Fruit fly (Drosophila melanogaster) whole organism, embryonic: ENCODE data around the gene CG42393.
A peak's percentile ranks its signal among the peaks of the same experiment; 100 is the strongest.

Experiments used
- Aef1 ChIP-seq: fragments of 200-800 bp; sonication (Bioruptor generic); IDR thresholded peaks from 3 replicates; pipeline ENCODE4 v1.3.6; 2022; ENCODE audit warnings: missing biosample characterization, missing genetic modification characterization
- CG11560 ChIP-seq: fragments of 200-800 bp; sonication (Bioruptor generic); IDR thresholded peaks from 3 replicates; pipeline ENCODE4 v1.3.6; 2022; ENCODE audit warnings: missing biosample characterization, missing genetic modification characterization
- CG11695 ChIP-seq: fragments of 200-800 bp; sonication (Bioruptor generic); IDR thresholded peaks from 3 replicates; pipeline ENCODE4 v1.3.6; 2022; ENCODE audit warnings: missing biosample characterization, missing genetic modification characterization
- CG13287 ChIP-seq: fragments of 200-800 bp; sonication (Bioruptor generic); IDR thresholded peaks from 2 replicates; pipeline ENCODE4 v1.3.6; 2022; ENCODE audit warnings: missing biosample characterization, missing genetic modification characterization; ENCODE audit not compliant: partially characterized antibody
- CG13775 ChIP-seq: fragments of 200-800 bp; sonication (Bioruptor generic); optimal IDR thresholded peaks from 3 replicates; lab custom pipeline; 2017; ENCODE audit warnings: missing biosample characterization, mild to moderate bottlenecking, missing genetic modification characterization
- CG14965 ChIP-seq: fragments of 200-800 bp; sonication (Bioruptor generic); optimal IDR thresholded peaks from 2 replicates; lab custom pipeline; 2016; ENCODE audit warnings: missing biosample characterization, missing genetic modification characterization, borderline replicate concordance
- CG15073 ChIP-seq: fragments of 200-800 bp; sonication (Bioruptor generic); optimal IDR thresholded peaks from 2 replicates; lab custom pipeline; 2016; ENCODE audit warnings: missing biosample characterization, missing genetic modification characterization
- CG1647 ChIP-seq: fragments of 200-800 bp; sonication (Bioruptor generic); optimal IDR thresholded peaks from 3 replicates; lab custom pipeline; 2016; ENCODE audit warnings: missing biosample characterization, missing genetic modification characterization
- CG17186 ChIP-seq: fragments of 200-800 bp; sonication (Bioruptor generic); optimal IDR thresholded peaks from 3 replicates; lab custom pipeline; 2017; ENCODE audit warnings: missing biosample characterization, missing genetic modification reagents, missing genetic modification characterization
- CG2129 ChIP-seq: fragments of 200-800 bp; sonication (Bioruptor generic); IDR thresholded peaks from 2 replicates; pipeline ENCODE4 v1.3.6; 2022; ENCODE audit warnings: missing biosample characterization, missing genetic modification characterization; ENCODE audit not compliant: partially characterized antibody
- CG2202 ChIP-seq: fragments of 200-800 bp; sonication (Bioruptor generic); optimal IDR thresholded peaks from 2 replicates; lab custom pipeline; 2018; ENCODE audit warnings: missing biosample characterization, mild to moderate bottlenecking, missing genetic modification characterization
- CG30403 ChIP-seq: fragments of 200-800 bp; sonication (Bioruptor generic); optimal IDR thresholded peaks from 3 replicates; lab custom pipeline; 2016; ENCODE audit warnings: missing biosample characterization, missing genetic modification characterization
- CG3281 ChIP-seq: fragments of 200-800 bp; sonication (Bioruptor generic); optimal IDR thresholded peaks from 3 replicates; lab custom pipeline; 2017; ENCODE audit warnings: missing biosample characterization, mild to moderate bottlenecking, missing genetic modification characterization
- CG3995 ChIP-seq: fragments of 200-800 bp; sonication (Bioruptor generic); optimal IDR thresholded peaks from 3 replicates; lab custom pipeline; 2016; ENCODE audit warnings: missing biosample characterization, missing genetic modification characterization
- CG4707 ChIP-seq: fragments of 200-800 bp; sonication (Bioruptor generic); optimal IDR thresholded peaks from 2 replicates; lab custom pipeline; 2018; ENCODE audit warnings: missing biosample characterization, mild to moderate bottlenecking, missing genetic modification characterization, moderate library complexity
- CG6765 ChIP-seq: fragments of 200-800 bp; sonication (Bioruptor generic); optimal IDR thresholded peaks from 3 replicates; lab custom pipeline; 2017; ENCODE audit warnings: missing biosample characterization, mild to moderate bottlenecking, missing genetic modification characterization
- CG6791 ChIP-seq: fragments of 200-800 bp; sonication (Bioruptor generic); IDR thresholded peaks from 3 replicates; pipeline ENCODE4 v1.3.6; 2022; ENCODE audit warnings: missing biosample characterization, missing genetic modification characterization; ENCODE audit not compliant: partially characterized antibody
- CG6854 ChIP-seq: fragments of 200-800 bp; sonication (Bioruptor generic); optimal IDR thresholded peaks from 3 replicates; lab custom pipeline; 2017; ENCODE audit warnings: missing biosample characterization, mild to moderate bottlenecking, missing genetic modification characterization
- CG7745 ChIP-seq: fragments of 200-800 bp; sonication (Bioruptor generic); optimal IDR thresholded peaks from 2 replicates; lab custom pipeline; 2018; ENCODE audit warnings: missing biosample characterization, mild to moderate bottlenecking, missing genetic modification characterization, moderate library complexity
- CG8765 ChIP-seq: fragments of 200-800 bp; sonication (Bioruptor generic); IDR thresholded peaks from 2 replicates; pipeline ENCODE4 v1.3.6; 2022; ENCODE audit warnings: missing biosample characterization, missing genetic modification characterization
- Camta ChIP-seq: fragments of 200-800 bp; sonication (Bioruptor generic); optimal IDR thresholded peaks from 2 replicates; lab custom pipeline; 2016; ENCODE audit warnings: missing biosample characterization, missing genetic modification characterization
- Deaf1 ChIP-seq: fragments of 200-800 bp; optimal IDR thresholded peaks from 3 replicates; lab custom pipeline; 2019; ENCODE audit warnings: missing biosample characterization, mild to moderate bottlenecking, missing genetic modification characterization, moderate library complexity
- Dip3 ChIP-seq: fragments of 200-800 bp; sonication (Bioruptor generic); optimal IDR thresholded peaks from 3 replicates; lab custom pipeline; 2016; ENCODE audit warnings: missing biosample characterization, missing genetic modification characterization
- Dref ChIP-seq: fragments of 200-800 bp; sonication (Bioruptor generic); IDR thresholded peaks from 2 replicates; pipeline ENCODE4 v1.3.6; 2022; ENCODE audit warnings: missing biosample characterization, missing genetic modification characterization
- Drgx ChIP-seq: fragments of 200-800 bp; sonication (Bioruptor generic); IDR thresholded peaks from 2 replicates; pipeline ENCODE4 v1.3.6; 2022; ENCODE audit warnings: missing biosample characterization, missing genetic modification characterization
- Fer1 ChIP-seq: fragments of 200-800 bp; sonication (Bioruptor generic); optimal IDR thresholded peaks from 2 replicates; lab custom pipeline; 2017; ENCODE audit warnings: missing biosample characterization, mild to moderate bottlenecking, missing genetic modification characterization
- Lpt ChIP-seq: fragments of >200 bp; optimal IDR thresholded peaks from 2 replicates; lab custom pipeline; 2018; ENCODE audit warnings: missing biosample characterization, missing genetic modification characterization
- Mrtf ChIP-seq: fragments of 200-800 bp; sonication (Bioruptor generic); IDR thresholded peaks from 3 replicates; pipeline ENCODE4 v1.3.6; 2022; ENCODE audit warnings: missing biosample characterization, missing genetic modification characterization
- Usf ChIP-seq: fragments of 200-800 bp; sonication (Bioruptor generic); optimal IDR thresholded peaks from 2 replicates; lab custom pipeline; 2017; ENCODE audit warnings: missing genotype, missing biosample characterization, missing genetic modification characterization
- Xrp1 ChIP-seq: fragments of 200-800 bp; sonication (Bioruptor generic); IDR thresholded peaks from 2 replicates; pipeline ENCODE4 v1.3.6; 2022; ENCODE audit warnings: missing biosample characterization, missing genetic modification characterization
- abd-A ChIP-seq: fragments of 200-800 bp; sonication (Bioruptor generic); optimal IDR thresholded peaks from 3 replicates; lab custom pipeline; 2019; ENCODE audit warnings: missing biosample characterization, mild to moderate bottlenecking, missing genetic modification characterization, moderate library complexity
- ase ChIP-seq: fragments of 200-800 bp; sonication (Bioruptor generic); IDR thresholded peaks from 3 replicates; pipeline ENCODE4 v1.3.6; 2022; ENCODE audit warnings: missing biosample characterization, missing genetic modification characterization
- chif ChIP-seq, 2 experiments: fragments of 200-800 bp; sonication (Bioruptor generic); optimal IDR thresholded peaks; 3 replicates each; lab custom pipeline; 2016; ENCODE audit warnings: missing biosample characterization in 2 of 2, missing genetic modification characterization in 2 of 2
- fru ChIP-seq: fragments of >200 bp; optimal IDR thresholded peaks from 2 replicates; lab custom pipeline; 2017
- gro ChIP-seq: fragments of 200-800 bp; sonication (Bioruptor generic); optimal IDR thresholded peaks from 2 replicates; lab custom pipeline; 2016; ENCODE audit warnings: missing biosample characterization, missing genetic modification characterization
- gsb-n ChIP-seq: fragments of 200-800 bp; sonication (Bioruptor generic); optimal IDR thresholded peaks from 3 replicates; lab custom pipeline; 2018; ENCODE audit warnings: missing biosample characterization, mild to moderate bottlenecking, missing genetic modification characterization
- ham ChIP-seq: fragments of 200-800 bp; sonication (Bioruptor generic); IDR thresholded peaks from 2 replicates; pipeline ENCODE4 v1.3.6; 2022; ENCODE audit warnings: missing biosample characterization, missing genetic modification characterization
- jing ChIP-seq: fragments of 200-800 bp; sonication (Bioruptor generic); optimal IDR thresholded peaks from 2 replicates; lab custom pipeline; 2018; ENCODE audit warnings: missing biosample characterization, mild to moderate bottlenecking, missing genetic modification characterization
- kay ChIP-seq: fragments of 200-800 bp; sonication (Bioruptor generic); optimal IDR thresholded peaks from 2 replicates; lab custom pipeline; 2016; ENCODE audit warnings: missing biosample characterization, missing genetic modification characterization
- lab ChIP-seq: fragments of 200-800 bp; sonication (Bioruptor generic); optimal IDR thresholded peaks from 3 replicates; lab custom pipeline; 2017; ENCODE audit warnings: missing biosample characterization, missing genetic modification characterization, mild to moderate bottlenecking, moderate library complexity, missing genetic modification reagents
- nmo ChIP-seq: fragments of 200-800 bp; sonication (Bioruptor generic); optimal IDR thresholded peaks from 2 replicates; lab custom pipeline; 2018; ENCODE audit warnings: missing biosample characterization, mild to moderate bottlenecking, missing genetic modification characterization, moderate library complexity
- pho ChIP-seq: fragments of 200-800 bp; sonication (Bioruptor generic); optimal IDR thresholded peaks from 2 replicates; lab custom pipeline; 2016; ENCODE audit warnings: missing biosample characterization, missing genetic modification characterization
- pzg ChIP-seq: fragments of 200-800 bp; sonication (Bioruptor generic); optimal IDR thresholded peaks from 3 replicates; lab custom pipeline; 2018; ENCODE audit warnings: missing biosample characterization, mild to moderate bottlenecking, missing genetic modification characterization, moderate library complexity
- repo ChIP-seq: fragments of 200-800 bp; sonication (Bioruptor generic); optimal IDR thresholded peaks from 2 replicates; lab custom pipeline; 2016; ENCODE audit warnings: missing biosample characterization, missing genetic modification characterization
- ro ChIP-seq: fragments of 200-800 bp; sonication (Bioruptor generic); IDR thresholded peaks from 2 replicates; pipeline ENCODE4 v1.3.6; 2022; ENCODE audit warnings: missing biosample characterization, missing genetic modification characterization
- slbo ChIP-seq: fragments of 200-800 bp; sonication (Bioruptor generic); IDR thresholded peaks from 2 replicates; pipeline ENCODE4 v1.3.6; 2022; ENCODE audit warnings: missing biosample characterization, missing genetic modification characterization
- tio ChIP-seq: fragments of 200-800 bp; sonication (Bioruptor generic); optimal IDR thresholded peaks from 2 replicates; lab custom pipeline; 2017; ENCODE audit warnings: missing biosample characterization, missing genetic modification characterization, inconsistent platforms
- tna ChIP-seq: fragments of 200-800 bp; sonication (Bioruptor generic); IDR thresholded peaks from 2 replicates; pipeline ENCODE4 v1.3.6; 2022; ENCODE audit warnings: missing biosample characterization, missing genetic modification characterization; ENCODE audit not compliant: partially characterized antibody
- trh ChIP-seq: fragments of 200-800 bp; sonication (Bioruptor generic); optimal IDR thresholded peaks from 2 replicates; lab custom pipeline; 2016; ENCODE audit warnings: missing biosample characterization, missing genetic modification characterization
- yki ChIP-seq: fragments of >200 bp; optimal IDR thresholded peaks from 3 replicates; lab custom pipeline; 2018

Gene CG42393

dm6 chr3L:17999406-18000101 lies 43.0 kb upstream of the CG42393 start (continued):
- TF ChIP-seq CG2202 = peak; percentile 93
- no peak; the same call in 1 of the 2 replicates for TF ChIP-seq ro (GFP tag; lab: Robert Waterston, UW)
- peak; percentile 51; the same call in 1 of the 3 replicates for TF ChIP-seq CG6791 (GFP tag; lab: Robert Waterston, UW)
- peak; percentile 2 for TF ChIP-seq trh (GFP tag; lab: Kevin White, UChicago)
- peak; percentile 97 for TF ChIP-seq Fer1 (GFP tag; lab: Kevin White, UChicago)
- peak; percentile 46; the same call in 2 of the 3 replicates for TF ChIP-seq CG11560
- TF ChIP-seq nmo = peak; percentile 97
- peak; percentile 91 for TF ChIP-seq yki (lab: Kevin White, UChicago)
- TF ChIP-seq tio = peak; percentile 86
- TF ChIP-seq CG8765 = peak; percentile 58; the same call in 1 of the 2 replicates
- peak; percentile 75 for TF ChIP-seq Mrtf (GFP tag; lab: Robert Waterston, UW)
- peak; percentile 65 for TF ChIP-seq CG3995 (GFP tag; lab: Kevin White, UChicago)
- TF ChIP-seq repo (GFP tag; lab: Kevin White, UChicago) = peak; percentile 92
- peak; percentile 86 for TF ChIP-seq kay
- TF ChIP-seq CG15073 (GFP tag; lab: Kevin White, UChicago) = peak; percentile 42
- peak; percentile 93 to 94 for TF ChIP-seq chif (GFP tag; optimal IDR thresholded peaks at IDR 0.05; lab: Kevin White, UChicago)
- peak; percentile 34 for TF ChIP-seq abd-A (tag; lab: Kevin White, UChicago)
- peak; percentile 93 for TF ChIP-seq CG6765 (GFP tag; lab: Kevin White, UChicago)
- no peak for TF ChIP-seq CG2129 (GFP tag; lab: Robert Waterston, UW)
- peak; percentile 93 for TF ChIP-seq pho (GFP tag; lab: Kevin White, UChicago)
- TF ChIP-seq Drgx (GFP tag; lab: Robert Waterston, UW) = peak; percentile 85
- TF ChIP-seq CG1647 = peak; percentile 86
- peak; percentile 77 for TF ChIP-seq Aef1 (GFP tag; lab: Robert Waterston, UW)
- peak; percentile 96 for TF ChIP-seq CG13775
- peak; percentile 84 for TF ChIP-seq Usf
- peak; percentile 93 for TF ChIP-seq lab (GFP tag; lab: Kevin White, UChicago)
- peak; percentile 94 for TF ChIP-seq CG30403 (GFP tag; lab: Kevin White, UChicago)
- peak; percentile 47; the same call in 1 of the 2 replicates for TF ChIP-seq CG13287
- peak; percentile 89 for TF ChIP-seq Dip3
- TF ChIP-seq CG14965 (GFP tag; lab: Kevin White, UChicago) = peak; percentile 74
- TF ChIP-seq CG11695 (GFP tag; lab: Robert Waterston, UW) = peak; percentile 95
- TF ChIP-seq fru (lab: Kevin White, UChicago) = no peak
- peak; percentile 94 for TF ChIP-seq gro (GFP tag; lab: Kevin White, UChicago)
- peak; percentile 94 for TF ChIP-seq CG3281
- peak; percentile 78 for TF ChIP-seq CG4707 (GFP tag; lab: Kevin White, UChicago)
- peak; percentile 92 for TF ChIP-seq Xrp1 (GFP tag; lab: Robert Waterston, UW)
- no peak for TF ChIP-seq Lpt (GFP tag; lab: Kevin White, UChicago)
- TF ChIP-seq jing (GFP tag; lab: Kevin White, UChicago) = peak; percentile 79
- TF ChIP-seq slbo = peak; percentile 61
- peak; percentile 94 for TF ChIP-seq Camta (GFP tag; lab: Kevin White, UChicago)
- peak; percentile 85 for TF ChIP-seq gsb-n (tag; lab: Kevin White, UChicago)
- peak; percentile 66; the same call in 2 of the 3 replicates for TF ChIP-seq ase (GFP tag; lab: Robert Waterston, UW)
- TF ChIP-seq tna = peak; percentile 56; the same call in 1 of the 2 replicates
- TF ChIP-seq ham (GFP tag; lab: Robert Waterston, UW) = no peak
- TF ChIP-seq CG17186 (GFP tag; lab: Kevin White, UChicago) = peak; percentile 79
- no peak for TF ChIP-seq CG7745 (tag; lab: Kevin White, UChicago)
- no peak for TF ChIP-seq Dref (GFP tag; lab: Robert Waterston, UW)
- TF ChIP-seq pzg (GFP tag; lab: Kevin White, UChicago) = peak; percentile 6
- peak; percentile 92 for TF ChIP-seq CG6854 (GFP tag; lab: Kevin White, UChicago)
- TF ChIP-seq Deaf1 (tag; lab: Kevin White, UChicago) = peak; percentile 85
